Worm (Caenorhabditis elegans) whole organism, young adult: ENCODE data around the gene ran-5.

ENCODE experiments used
- B0035.1 ChIP-seq: sonication (generic microtip); optimal IDR thresholded peaks from 2 replicates; lab custom pipeline; 2016; ENCODE audit warnings: missing genetic modification characterization, mild to moderate bottlenecking, missing compliant biosample characterization, missing genotype, missing genetic modification reagents
- T26A5.8 ChIP-seq: sonication (generic microtip); optimal IDR thresholded peaks from 2 replicates; lab custom pipeline; 2016; ENCODE audit warnings: missing genetic modification characterization, missing compliant biosample characterization
- ama-1 ChIP-seq, 3 experiments: fragments of 150-350 bp in 1 of 3; sonication (generic microtip) in 2 of 3; optimal IDR thresholded peaks; 2 replicates each; lab custom pipeline; 2014 to 2018; ENCODE audit warnings: missing biosample characterization in 2 of 3, missing genetic modification characterization in 2 of 3, missing genetic modification reagents in 2 of 3
- dpl-1 ChIP-seq: fragments of 150-350 bp; optimal IDR thresholded peaks from 2 replicates; lab custom pipeline; 2014; ENCODE audit warnings: missing biosample characterization, missing genetic modification reagents, missing genetic modification characterization
- hlh-12 ChIP-seq: sonication (generic microtip); optimal IDR thresholded peaks from 2 replicates; lab custom pipeline; 2016; ENCODE audit warnings: missing genetic modification characterization, missing compliant biosample characterization
- lin-35 ChIP-seq, 3 experiments: fragments of 150-350 bp in 2 of 3; sonication (generic microtip) in 1 of 3; optimal IDR thresholded peaks; 2 replicates each; lab custom pipeline; 2014 to 2018; ENCODE audit warnings: missing biosample characterization in 3 of 3, missing genetic modification characterization in 3 of 3, missing genetic modification reagents in 3 of 3
- mxl-1 ChIP-seq: sonication (generic microtip); optimal IDR thresholded peaks from 2 replicates; lab custom pipeline; 2016; ENCODE audit warnings: missing genetic modification characterization, missing compliant biosample characterization

ce11 chrII:6010544-6010943 is 37.4 kb upstream of the ran-5 start, which contains the start of gene ins-20:
- TF ChIP-seq mxl-1 (tag; lab: Kevin White, UChicago): no peak
- TF ChIP-seq B0035.1: no peak
- TF ChIP-seq hlh-12 (tag; lab: Kevin White, UChicago): no peak
- no peak for TF ChIP-seq T26A5.8
- no peak for TF ChIP-seq ama-1 (optimal IDR thresholded peaks at IDR 0.05; lab: Kevin White, UChicago)
- no peak for TF ChIP-seq ama-1 (GFP tag; optimal IDR thresholded peaks at IDR 0.05; lab: Kevin White, UChicago)
- no peak for TF ChIP-seq dpl-1 (GFP tag; lab: Kevin White, UChicago)
- TF ChIP-seq lin-35 (GFP tag; optimal IDR thresholded peaks at IDR 0.05; lab: Kevin White, UChicago): no peak
